Worm (Caenorhabditis elegans): ENCODE results near the gene JC8.7.

Gene JC8.7

DNA sequence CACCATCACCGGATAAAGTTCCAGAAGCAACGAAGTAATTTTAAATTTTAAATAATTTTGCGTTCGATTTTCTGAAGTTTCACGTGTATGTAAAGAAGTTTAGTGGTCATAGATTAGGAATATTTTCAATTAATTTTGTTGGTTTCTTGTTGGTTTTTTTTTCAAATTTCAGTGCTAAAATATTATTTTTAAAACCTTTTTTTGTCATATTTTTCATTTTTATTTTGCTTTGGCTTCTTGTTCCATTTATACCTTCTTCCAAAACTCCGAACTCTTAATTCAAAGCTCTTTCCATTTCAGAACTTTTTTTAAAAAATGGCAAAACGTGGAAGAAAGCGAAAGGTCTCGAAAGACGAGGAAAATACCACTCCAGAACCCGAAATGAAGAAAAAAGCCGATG, at the start of gene JC8.7:
TSS of gene JC8.7 (plus strand) at position 301 of the 400 bp plus-strand sequence.
- no peak for TF ChIP-seq unc-62 (GFP tag; optimal IDR thresholded peaks at IDR 0.05)

- no peak for TF ChIP-seq unc-62 (GFP tag; optimal IDR thresholded peaks at IDR 0.05)
Observed at ce11 chrIV:13197282-13197681, 49.8 kb upstream of the JC8.7 start, which contains the start of gene C48D1.1. C48D1.1 (minus strand) TSS chrIV:13197382.

DNA sequence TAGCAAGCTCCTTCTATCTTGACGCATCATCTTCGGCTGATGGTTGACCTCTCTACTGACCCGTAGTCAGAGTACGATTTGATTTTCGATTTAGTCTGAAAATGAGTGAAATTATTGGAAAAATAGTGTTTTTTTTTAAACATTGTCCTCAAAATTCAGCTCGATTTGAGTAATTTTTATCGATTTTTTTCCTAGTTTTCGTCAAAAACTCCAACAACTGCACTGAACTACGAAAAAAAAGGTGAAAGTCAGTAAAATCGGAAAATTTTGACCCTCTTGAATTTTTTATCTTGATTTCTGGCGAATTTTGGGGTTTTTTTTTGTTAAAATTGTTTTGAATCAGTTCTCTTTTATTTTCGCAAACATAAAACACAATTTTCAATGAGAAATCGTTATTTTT, 43.0 kb upstream of the JC8.7 start, which contains the start of gene ced-3:
TSS of gene ced-3 (minus strand) at position 101 of the 400 bp plus-strand sequence.
- no peak for TF ChIP-seq unc-62 (GFP tag; optimal IDR thresholded peaks at IDR 0.05)

- TF ChIP-seq unc-62 (GFP tag; optimal IDR thresholded peaks at IDR 0.05): no peak
Observed at ce11 chrIV:13205891-13206290, 41.2 kb upstream of the JC8.7 start.

DNA sequence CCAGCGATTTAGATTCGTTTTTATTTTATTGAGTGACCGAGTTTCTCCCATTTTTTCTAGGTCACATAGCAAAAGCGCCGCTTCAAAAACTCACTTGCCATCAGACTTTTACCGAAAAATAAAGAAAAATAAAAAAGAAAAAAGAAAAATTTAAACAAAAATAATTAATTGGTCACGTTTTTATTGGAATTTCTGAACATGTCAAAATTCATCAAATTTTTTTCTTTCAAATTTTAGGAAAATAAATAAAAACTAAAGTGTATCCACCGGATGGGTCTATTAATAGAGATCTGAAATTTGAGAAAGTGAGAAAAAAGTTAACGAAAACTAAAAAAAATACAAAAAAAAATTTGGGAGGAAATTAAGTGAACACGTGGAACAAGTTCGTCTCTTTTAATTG, 37.5 kb upstream of the JC8.7 start, which contains the start of gene C48D1.9:
TSS of gene C48D1.9 (minus strand) at position 101 of the 400 bp plus-strand sequence.
- TF ChIP-seq unc-62 (GFP tag; optimal IDR thresholded peaks at IDR 0.05): no peak

- TF ChIP-seq unc-62 (GFP tag; optimal IDR thresholded peaks at IDR 0.05): no peak
Observed at ce11 chrIV:13214466-13214865, 32.6 kb upstream of the JC8.7 start, which contains the start of gene cho-1. cho-1 (minus strand) TSS chrIV:13214566.

DNA sequence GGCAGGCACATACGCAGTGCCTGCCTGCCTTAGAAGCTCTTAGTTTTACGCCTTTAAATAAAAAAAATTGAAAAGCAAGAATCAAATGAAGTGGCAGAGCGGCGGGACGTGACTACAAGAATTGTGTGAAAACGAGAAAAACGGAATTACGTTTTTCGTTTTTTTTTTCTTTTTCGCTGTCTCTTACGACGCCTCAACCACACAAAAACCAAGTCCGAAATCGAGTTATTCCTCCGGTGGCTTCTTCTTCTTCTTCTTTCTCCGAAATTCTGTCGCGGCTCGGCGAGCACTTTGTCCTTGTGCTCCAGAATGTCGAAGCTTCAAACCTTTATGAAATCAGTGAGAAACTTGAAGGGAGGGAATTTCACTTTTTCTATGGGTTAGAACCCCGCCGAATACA, 26.5 kb upstream of the JC8.7 start:
- TF ChIP-seq unc-62 (GFP tag; optimal IDR thresholded peaks at IDR 0.05): no peak

ce11 chrIV:13221657-13222056, 25.4 kb upstream of the JC8.7 start, which contains the start of gene C48D1.5:
C48D1.5 (plus strand) TSS chrIV:13221957.
- TF ChIP-seq unc-62 (GFP tag; optimal IDR thresholded peaks at IDR 0.05): no peak

ce11 chrIV:13231393-13231792, 15.7 kb upstream of the JC8.7 start:
- no peak for TF ChIP-seq unc-62 (GFP tag; optimal IDR thresholded peaks at IDR 0.05)

DNA sequence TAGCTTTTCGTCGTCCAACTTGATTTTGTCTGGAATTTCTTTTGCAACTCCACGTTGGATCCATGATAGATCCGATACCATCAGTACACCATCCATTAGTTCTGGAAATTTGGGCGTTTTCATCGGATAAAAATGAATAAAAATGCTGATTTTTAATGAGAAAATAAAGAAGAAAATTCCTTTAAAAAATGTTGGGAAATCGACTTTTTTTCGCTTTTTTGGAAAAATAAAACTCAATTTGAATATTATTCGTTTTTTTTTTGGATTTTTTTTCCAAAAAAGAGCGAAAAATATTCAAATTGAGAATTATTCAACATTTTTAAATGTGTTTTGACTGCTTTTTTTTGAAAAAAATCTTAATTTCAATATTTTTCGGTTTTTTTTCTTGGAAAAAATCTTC, 10.6 kb upstream of the JC8.7 start, which contains the start of gene pwp-1:
TSS of gene pwp-1 (minus strand) at position 101 of the 400 bp plus-strand sequence.
- no peak for TF ChIP-seq unc-62 (GFP tag; optimal IDR thresholded peaks at IDR 0.05)

DNA sequence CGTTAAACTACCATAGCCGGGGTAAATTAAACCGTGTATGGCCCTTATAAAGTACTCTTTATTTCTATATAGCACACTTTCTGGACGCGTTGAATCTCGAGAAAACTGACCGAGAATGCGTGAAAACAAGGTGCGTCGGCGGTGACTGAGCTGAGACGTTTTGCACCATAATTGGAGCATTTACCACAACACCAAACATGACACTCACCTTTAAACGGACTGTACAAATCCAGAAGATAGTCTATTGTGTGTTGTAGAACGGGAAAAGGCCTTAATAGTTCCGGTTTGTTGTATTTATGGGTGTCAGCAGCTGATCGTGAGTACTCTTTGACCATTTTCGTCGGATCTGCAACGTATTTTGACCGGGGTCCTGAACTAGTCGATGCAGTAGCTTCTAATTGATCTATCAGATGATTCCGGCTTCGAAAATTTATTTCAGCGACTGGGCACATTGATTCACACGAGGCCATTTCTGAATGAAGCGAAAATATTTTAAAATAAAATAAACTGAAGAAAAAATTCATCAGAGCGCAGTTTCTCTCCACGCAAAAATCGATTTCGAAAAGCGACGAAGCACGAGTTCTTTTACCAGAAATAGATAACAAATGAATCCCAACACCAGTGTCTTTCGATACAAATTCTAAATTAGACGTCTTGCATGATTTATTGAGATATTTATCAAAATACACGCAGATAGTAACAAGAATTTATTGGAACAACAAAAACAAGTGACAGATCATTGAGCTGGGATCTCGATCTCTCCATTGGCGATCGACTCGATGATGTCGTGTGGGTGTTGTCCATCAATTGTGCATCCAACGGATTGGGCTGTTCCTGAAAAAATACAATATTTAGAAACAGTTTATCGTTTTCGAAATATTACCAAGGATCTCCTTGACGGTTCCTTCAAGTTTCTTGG, 7.9 kb upstream of the JC8.7 start, which contains the start of gene tag-115:
TSS of gene tag-115 (minus strand) at position 472 of the 919 bp plus-strand sequence.
- TF ChIP-seq unc-62 (GFP tag; optimal IDR thresholded peaks at IDR 0.05): no peak

DNA sequence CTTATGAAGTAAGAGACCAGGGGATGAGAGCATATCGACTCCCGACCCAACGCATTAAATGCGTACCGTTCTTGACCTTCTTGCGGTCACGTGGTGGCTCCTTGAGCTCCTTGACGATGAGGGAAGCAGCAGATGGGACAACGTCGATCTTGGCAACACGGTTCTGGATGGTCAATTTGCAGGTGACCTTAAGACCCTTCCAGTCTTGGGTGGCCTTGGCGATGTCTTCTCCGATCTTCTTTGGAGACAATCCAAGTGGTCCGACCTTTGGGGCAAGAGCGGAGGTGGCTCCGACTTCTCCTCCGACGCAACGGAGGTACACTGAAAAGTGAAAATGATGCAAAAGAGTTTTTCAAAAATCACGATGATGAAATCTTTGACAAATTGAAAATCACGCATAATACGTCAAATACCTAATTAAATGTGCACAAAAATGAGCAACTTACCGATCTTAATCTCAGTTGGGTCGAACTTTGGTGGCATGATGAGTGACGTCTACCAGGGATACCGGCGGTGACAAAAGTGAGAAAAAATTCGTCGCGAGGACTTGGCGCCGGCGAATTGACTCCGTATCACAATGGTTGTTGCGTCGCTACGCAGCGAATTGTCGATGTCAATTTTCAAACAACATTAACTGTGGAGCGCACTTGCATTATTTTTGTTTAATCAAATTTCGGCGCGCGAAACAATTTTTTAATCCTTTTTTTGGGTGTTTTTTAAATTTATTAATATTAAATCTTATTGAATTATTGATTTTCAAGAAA, 6.8 kb upstream of the JC8.7 start, which contains the start of gene rpl-12:
TSS of gene rpl-12 (minus strand) at position 574 of the 764 bp plus-strand sequence.
- TF ChIP-seq unc-62 (GFP tag; optimal IDR thresholded peaks at IDR 0.05): no peak

- TF ChIP-seq unc-62 (GFP tag; optimal IDR thresholded peaks at IDR 0.05): no peak
Observed at ce11 chrIV:13240842-13241143, 6.3 kb upstream of the JC8.7 start, which contains the start of gene lin-54. lin-54 (plus strand) TSS chrIV:13241044.

DNA sequence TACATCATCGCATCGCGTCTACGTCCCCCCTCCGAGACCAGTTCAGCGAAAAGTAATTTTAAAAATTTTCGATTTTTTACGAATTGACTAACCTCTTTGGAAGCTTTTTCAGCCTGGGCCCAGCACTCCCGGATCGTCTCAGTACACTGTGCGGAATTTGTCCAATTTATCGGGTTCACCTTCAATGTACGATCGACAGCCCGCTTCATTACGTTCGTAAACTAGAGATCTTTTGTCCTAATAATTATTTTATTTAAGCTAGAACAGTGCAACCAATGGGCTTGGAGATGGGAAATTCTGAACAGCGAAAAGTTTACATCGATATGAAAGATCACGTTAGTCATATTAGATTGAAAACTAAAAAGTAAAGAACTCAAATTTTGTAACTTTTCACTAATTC, 5.7 kb upstream of the JC8.7 start:
- TF ChIP-seq unc-62 (GFP tag; optimal IDR thresholded peaks at IDR 0.05): no peak

DNA sequence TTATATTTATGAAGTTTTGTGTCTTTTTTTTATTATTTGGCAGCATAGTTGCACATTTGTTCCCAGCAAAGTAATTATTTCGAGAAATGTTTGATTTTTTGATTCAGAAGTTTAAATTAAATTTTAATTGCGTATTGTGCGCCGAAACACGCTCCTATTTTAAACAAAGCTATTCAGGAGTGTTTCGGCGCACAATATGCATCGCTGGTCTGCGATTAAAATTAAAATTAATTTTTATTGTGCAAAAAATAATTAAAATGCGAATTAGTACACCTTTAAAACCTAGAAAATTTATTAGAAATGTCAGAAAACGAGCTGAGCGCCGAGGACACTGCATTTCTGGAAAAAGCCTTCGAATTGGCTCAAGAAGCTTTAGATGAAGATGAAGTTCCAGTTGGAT, 3.7 kb upstream of the JC8.7 start, which contains the start of gene JC8.4:
TSS of gene JC8.4 (plus strand) at position 301 of the 400 bp plus-strand sequence.
- no peak for TF ChIP-seq unc-62 (GFP tag; optimal IDR thresholded peaks at IDR 0.05)

ce11 chrIV:13244024-13244423, 3.0 kb upstream of the JC8.7 start, which contains the start of gene cox-11:
cox-11 (plus strand) TSS chrIV:13244324.
- TF ChIP-seq unc-62 (GFP tag; optimal IDR thresholded peaks at IDR 0.05): no peak

Data from whole organism, dauer.